Worm (Caenorhabditis elegans): ENCODE data around the gene T11F9.1.

T11F9.1 gene

DNA sequence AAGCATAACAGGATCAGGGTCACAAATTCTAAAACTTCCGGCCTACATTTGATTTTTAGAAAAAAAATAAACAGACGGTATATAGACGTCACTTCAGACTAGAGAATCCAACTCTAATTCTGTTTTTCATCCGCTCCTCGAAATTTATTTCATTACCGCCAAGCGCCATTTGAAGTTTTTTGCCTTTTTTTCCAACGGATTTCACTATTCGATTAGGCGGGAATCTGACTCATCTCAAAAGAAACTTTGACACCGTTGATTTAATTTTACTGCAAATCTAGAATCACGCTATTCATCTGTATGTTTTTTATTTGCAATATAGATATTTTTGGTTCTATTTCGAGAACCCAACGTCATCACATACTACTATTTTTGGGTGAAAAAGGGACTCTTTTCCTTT, 28.5 kb upstream of the T11F9.1 start:
- TF ChIP-seq nfya-1 (tag; optimal IDR thresholded peaks at IDR 0.05; ENCODE audit: borderline replicate concordance, insufficient read depth) (no peak), nhr-90 (tag; optimal IDR thresholded peaks at IDR 0.05) (no peak), egl-18 (GFP tag; IDR thresholded peaks at IDR 0.05) (no peak), ztf-28 (GFP tag; IDR thresholded peaks at IDR 0.05) (no peak), gei-17 (GFP tag; optimal IDR thresholded peaks at IDR 0.05) (no peak), dpff-1 (tag; optimal IDR thresholded peaks at IDR 0.05) (no peak), Y79H2A.3 (GFP tag; conservative IDR thresholded peaks at IDR 0.05) (no peak), F33H1.4 (GFP tag; IDR thresholded peaks at IDR 0.05) (no peak), attf-5 (GFP tag; optimal IDR thresholded peaks at IDR 0.05) (no peak), ekl-4 (GFP tag; IDR thresholded peaks at IDR 0.05) (no peak), let-607 (tag; optimal IDR thresholded peaks at IDR 0.05) (no peak), ztf-26 (tag; optimal IDR thresholded peaks at IDR 0.05) (no peak), ZK185.1 (tag; optimal IDR thresholded peaks at IDR 0.05; ENCODE audit: poor library complexity, severe bottlenecking) (no peak), ceh-27 (GFP tag; optimal IDR thresholded peaks at IDR 0.05) (no peak), lsy-27 (tag; optimal IDR thresholded peaks at IDR 0.05; ENCODE audit: borderline replicate concordance, insufficient read depth) (no peak), F52B5.7 (tag; optimal IDR thresholded peaks at IDR 0.05) (no peak), him-1 (tag; optimal IDR thresholded peaks at IDR 0.05) (no peak), hmg-1.2 (GFP tag; IDR thresholded peaks at IDR 0.05) (no peak), rcor-1 (GFP tag; IDR thresholded peaks at IDR 0.05) (no peak), F23B12.7 (tag; optimal IDR thresholded peaks at IDR 0.05; ENCODE audit: insufficient read depth) (no peak)

ce11 chrV:11435242-11435641, 24.1 kb upstream of the T11F9.1 start:
- no peak for TF ChIP-seq ZK185.1 (tag; optimal IDR thresholded peaks at IDR 0.05; ENCODE audit: poor library complexity, severe bottlenecking)
- no peak for TF ChIP-seq attf-6 (GFP tag; IDR thresholded peaks at IDR 0.05)
- TF ChIP-seq madf-3 (GFP tag; IDR thresholded peaks at IDR 0.05) = no peak
- no peak for TF ChIP-seq B0035.1 (tag; optimal IDR thresholded peaks at IDR 0.05)
- no peak for TF ChIP-seq ztf-25 (GFP tag; IDR thresholded peaks at IDR 0.05)
- no peak for TF ChIP-seq madf-6 (GFP tag; IDR thresholded peaks at IDR 0.05)
- no peak for TF ChIP-seq dox-1 (GFP tag; IDR thresholded peaks at IDR 0.05)
- no peak for TF ChIP-seq atf-7 (tag; optimal IDR thresholded peaks at IDR 0.05)
- no peak for TF ChIP-seq hsf-1 (GFP tag; IDR thresholded peaks at IDR 0.05)
- no peak for TF ChIP-seq tlf-1 (GFP tag; optimal IDR thresholded peaks at IDR 0.05)
- TF ChIP-seq aptf-3 (GFP tag; IDR thresholded peaks at IDR 0.05) = no peak
- TF ChIP-seq mxl-1 (tag; optimal IDR thresholded peaks at IDR 0.05) = no peak
- no peak for TF ChIP-seq dpl-1 (GFP tag; optimal IDR thresholded peaks at IDR 0.05)
- TF ChIP-seq lir-1 (GFP tag; conservative IDR thresholded peaks at IDR 0.05) = no peak
- no peak for TF ChIP-seq hmg-1.2 (GFP tag; IDR thresholded peaks at IDR 0.05)
- TF ChIP-seq sptf-2 (GFP tag; optimal IDR thresholded peaks at IDR 0.05) = no peak
- no peak for TF ChIP-seq lsy-27 (tag; optimal IDR thresholded peaks at IDR 0.05; ENCODE audit: borderline replicate concordance, insufficient read depth)
- no peak for TF ChIP-seq aptf-2 (GFP tag; conservative IDR thresholded peaks at IDR 0.05)
- no peak for TF ChIP-seq C17E4.6 (GFP tag; IDR thresholded peaks at IDR 0.05)

DNA sequence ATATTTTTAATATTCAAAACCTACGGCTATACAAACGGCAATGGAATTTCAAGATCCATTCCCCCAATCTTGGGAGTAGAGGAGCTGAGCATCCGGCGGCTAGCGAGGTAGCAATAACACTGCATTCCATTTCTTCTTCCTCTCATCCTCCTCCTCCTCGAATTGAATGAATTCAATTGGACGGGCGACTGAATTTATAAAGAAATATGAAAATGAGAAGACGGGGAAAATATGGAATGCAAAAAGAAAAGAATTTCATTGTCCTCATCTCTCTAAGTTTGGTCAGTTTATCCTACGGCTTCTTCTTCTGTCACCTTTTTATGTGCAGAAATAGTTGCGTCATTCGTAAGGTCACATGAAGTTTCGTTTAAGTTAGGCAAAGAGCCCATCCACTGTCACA, 22.9 kb upstream of the T11F9.1 start:
- no peak for TF ChIP-seq F52B5.7 (tag; optimal IDR thresholded peaks at IDR 0.05)

Measured in whole organism, young adult.